Worm (Caenorhabditis elegans) whole organism, late embryonic: ENCODE data around the gene mesp-1.

Experiments used
- C08G9.2 ChIP-seq: sonication (generic microtip); optimal IDR thresholded peaks from 2 replicates; lab custom pipeline; 2016; ENCODE audit warnings: mild to moderate bottlenecking, missing genetic modification characterization, moderate library complexity, missing compliant biosample characterization
- C38D4.7 ChIP-seq: fragments of 200-800 bp; sonication (Bioruptor generic); optimal IDR thresholded peaks from 2 replicates; lab custom pipeline; 2018; ENCODE audit warnings: mild to moderate bottlenecking, missing genetic modification characterization, moderate library complexity, missing compliant biosample characterization
- K02D7.2 ChIP-seq: sonication (generic microtip); optimal IDR thresholded peaks from 2 replicates; lab custom pipeline; 2017; ENCODE audit warnings: mild to moderate bottlenecking, missing genetic modification characterization, missing compliant biosample characterization
- Y22D7AL.16 ChIP-seq: sonication (generic microtip); optimal IDR thresholded peaks from 2 replicates; lab custom pipeline; 2016; ENCODE audit warnings: missing genetic modification characterization, missing compliant biosample characterization
- ama-1 ChIP-seq: fragments of 150-350 bp; optimal IDR thresholded peaks from 2 replicates; lab custom pipeline; 2014
- ceh-18 ChIP-seq: sonication (generic microtip); optimal IDR thresholded peaks from 2 replicates; lab custom pipeline; 2016; ENCODE audit warnings: missing genetic modification characterization, missing compliant biosample characterization
- ceh-22 ChIP-seq: sonication (generic microtip); optimal IDR thresholded peaks from 2 replicates; lab custom pipeline; 2017; ENCODE audit warnings: missing biosample characterization, missing genetic modification characterization
- ceh-31 ChIP-seq: sonication (generic microtip); optimal IDR thresholded peaks from 2 replicates; lab custom pipeline; 2016; ENCODE audit warnings: missing genetic modification characterization, missing compliant biosample characterization
- ceh-6 ChIP-seq: fragments of 200-800 bp; sonication (Bioruptor generic); optimal IDR thresholded peaks from 2 replicates; lab custom pipeline; 2018; ENCODE audit warnings: mild to moderate bottlenecking, missing genetic modification characterization, missing compliant biosample characterization
- ceh-9 ChIP-seq: sonication (generic microtip); optimal IDR thresholded peaks from 2 replicates; lab custom pipeline; 2016; ENCODE audit warnings: mild to moderate bottlenecking, missing genetic modification characterization, inconsistent platforms, missing compliant biosample characterization
- che-1 ChIP-seq: sonication (generic microtip); optimal IDR thresholded peaks from 2 replicates; lab custom pipeline; 2016; ENCODE audit warnings: mild to moderate bottlenecking, missing genetic modification characterization, missing compliant biosample characterization
- dmd-4 ChIP-seq: sonication (generic microtip); optimal IDR thresholded peaks from 2 replicates; lab custom pipeline; 2016; ENCODE audit warnings: borderline replicate concordance, missing genetic modification characterization, missing compliant biosample characterization
- elt-2 ChIP-seq: sonication (generic microtip); optimal IDR thresholded peaks from 2 replicates; lab custom pipeline; 2016; ENCODE audit warnings: missing genetic modification reagents, missing genetic modification characterization, missing compliant biosample characterization
- elt-4 ChIP-seq: sonication (generic microtip); optimal IDR thresholded peaks from 2 replicates; lab custom pipeline; 2016; ENCODE audit warnings: missing genetic modification characterization, missing compliant biosample characterization
- ets-4 ChIP-seq: sonication (generic microtip); optimal IDR thresholded peaks from 2 replicates; lab custom pipeline; 2016; ENCODE audit warnings: missing genetic modification characterization, missing compliant biosample characterization
- eyg-1 ChIP-seq: sonication (generic microtip); optimal IDR thresholded peaks from 2 replicates; lab custom pipeline; 2016; ENCODE audit warnings: missing genotype, missing genetic modification characterization, missing compliant biosample characterization
- fax-1 ChIP-seq: sonication (generic microtip); optimal IDR thresholded peaks from 2 replicates; lab custom pipeline; 2016; ENCODE audit warnings: missing genotype, missing genetic modification characterization, missing compliant biosample characterization
- fkh-10 ChIP-seq: fragments of 150-350 bp; optimal IDR thresholded peaks from 2 replicates; lab custom pipeline; 2014; ENCODE audit warnings: missing biosample characterization, missing genetic modification reagents, missing genetic modification characterization
- gmeb-2 ChIP-seq: sonication (generic microtip); optimal IDR thresholded peaks from 2 replicates; lab custom pipeline; 2016; ENCODE audit warnings: missing genetic modification characterization, inconsistent platforms, missing compliant biosample characterization
- hlh-15 ChIP-seq: sonication (generic microtip); optimal IDR thresholded peaks from 2 replicates; lab custom pipeline; 2016; ENCODE audit warnings: missing genetic modification characterization, missing compliant biosample characterization
- madf-2 ChIP-seq: sonication (generic microtip); optimal IDR thresholded peaks from 2 replicates; lab custom pipeline; 2017; ENCODE audit warnings: missing genetic modification characterization, missing compliant biosample characterization
- mec-3 ChIP-seq: sonication (generic microtip); optimal IDR thresholded peaks from 2 replicates; lab custom pipeline; 2016; ENCODE audit warnings: borderline replicate concordance, missing genetic modification characterization, missing compliant biosample characterization
- nhr-232 ChIP-seq: sonication (generic microtip); optimal IDR thresholded peaks from 2 replicates; lab custom pipeline; 2016; ENCODE audit warnings: missing genetic modification characterization, missing compliant biosample characterization
- npax-4 ChIP-seq: sonication (generic microtip); optimal IDR thresholded peaks from 2 replicates; lab custom pipeline; 2016; ENCODE audit warnings: missing genetic modification characterization, missing compliant biosample characterization
- odd-2 ChIP-seq: sonication (generic microtip); optimal IDR thresholded peaks from 2 replicates; lab custom pipeline; 2017; ENCODE audit warnings: antibody characterized with exemption, mild to moderate bottlenecking, missing genetic modification characterization, missing compliant biosample characterization
- pat-9 ChIP-seq: fragments of 200-800 bp; sonication (Bioruptor generic); optimal IDR thresholded peaks from 2 replicates; lab custom pipeline; 2018; ENCODE audit warnings: mild to moderate bottlenecking, missing genetic modification characterization, moderate library complexity, missing compliant biosample characterization
- pha-4 ChIP-seq: fragments of 150-350 bp; optimal IDR thresholded peaks from 2 replicates; lab custom pipeline; 2018; ENCODE audit warnings: missing biosample characterization, missing genetic modification reagents, missing genetic modification characterization
- ref-2 ChIP-seq: sonication (generic microtip); optimal IDR thresholded peaks from 2 replicates; lab custom pipeline; 2016; ENCODE audit warnings: missing genetic modification characterization, missing compliant biosample characterization
- tbx-7 ChIP-seq: sonication (generic microtip); optimal IDR thresholded peaks from 2 replicates; lab custom pipeline; 2016; ENCODE audit warnings: missing genotype, missing genetic modification characterization, missing compliant biosample characterization
- ttx-3 ChIP-seq: sonication (generic microtip); optimal IDR thresholded peaks from 2 replicates; lab custom pipeline; 2016; ENCODE audit warnings: missing genetic modification reagents, missing genetic modification characterization, missing compliant biosample characterization
- unc-42 ChIP-seq: sonication (generic microtip); optimal IDR thresholded peaks from 2 replicates; lab custom pipeline; 2016; ENCODE audit warnings: missing genotype, missing genetic modification characterization, missing compliant biosample characterization
- unc-55 ChIP-seq: sonication (generic microtip); optimal IDR thresholded peaks from 2 replicates; lab custom pipeline; 2017; ENCODE audit warnings: missing biosample characterization, missing genetic modification reagents, missing genetic modification characterization
- ztf-16 ChIP-seq: sonication (generic microtip); optimal IDR thresholded peaks from 2 replicates; lab custom pipeline; 2017; ENCODE audit warnings: missing genetic modification characterization, missing compliant biosample characterization

mesp-1 gene

ce11 chrIV:8454076-8454475 is 45.0 kb upstream of the mesp-1 start:
- TF ChIP-seq nhr-232 (tag; lab: Kevin White, UChicago), result no peak
- TF ChIP-seq elt-2 (tag; lab: Kevin White, UChicago), result peak; percentile 68
- TF ChIP-seq, all 69 proteins: peak for 1

ce11 chrIV:8456899-8457298 is 42.2 kb upstream of the mesp-1 start, which contains the start of gene syx-4:
syx-4 (plus strand) TSS chrIV:8457280.
- TF ChIP-seq unc-55, result no peak
- TF ChIP-seq ama-1 (lab: Kevin White, UChicago), result no peak
- TF ChIP-seq ets-4, result no peak
- no peak for TF ChIP-seq pha-4 (tag; lab: Kevin White, UChicago)
- TF ChIP-seq elt-4 (tag; lab: Kevin White, UChicago), result no peak
- TF ChIP-seq ttx-3 (tag; lab: Kevin White, UChicago), result no peak
- TF ChIP-seq npax-4, result no peak
- no peak for TF ChIP-seq mec-3 (tag; lab: Kevin White, UChicago)
- TF ChIP-seq Y22D7AL.16 (tag; lab: Kevin White, UChicago), result no peak
- no peak for TF ChIP-seq gmeb-2 (tag; lab: Kevin White, UChicago)
- no peak for TF ChIP-seq C08G9.2 (tag; lab: Kevin White, UChicago)
- no peak for TF ChIP-seq ceh-18 (tag; lab: Kevin White, UChicago)
- TF ChIP-seq K02D7.2, result no peak
- TF ChIP-seq C38D4.7 (GFP tag; lab: Kevin White, UChicago), result no peak
- TF ChIP-seq hlh-15 (tag; lab: Kevin White, UChicago), result no peak
- no peak for TF ChIP-seq fkh-10
- TF ChIP-seq, all 69 proteins: peak for 0

- TF ChIP-seq ceh-6 (GFP tag; lab: Kevin White, UChicago) (no peak), nhr-232 (tag; lab: Kevin White, UChicago) (no peak), dmd-4 (tag; lab: Kevin White, UChicago) (no peak), tbx-7 (tag; lab: Kevin White, UChicago) (no peak), ceh-31 (tag; lab: Kevin White, UChicago) (no peak), unc-42 (tag; lab: Kevin White, UChicago) (no peak), eyg-1 (tag; lab: Kevin White, UChicago) (no peak), odd-2 (tag; lab: Kevin White, UChicago) (no peak), K02D7.2 (no peak), ztf-16 (no peak), ref-2 (tag; lab: Kevin White, UChicago) (no peak)
Observed at ce11 chrIV:8460208-8460607, 38.9 kb upstream of the mesp-1 start, which contains the start of gene ant-1.4. ant-1.4 (minus strand) TSS chrIV:8460308.

ce11 chrIV:8461177-8461576 is 37.9 kb upstream of the mesp-1 start:
- no peak for TF ChIP-seq ceh-6 (GFP tag; lab: Kevin White, UChicago)
- no peak for TF ChIP-seq elt-4 (tag; lab: Kevin White, UChicago)
- TF ChIP-seq che-1 (tag; lab: Kevin White, UChicago), result no peak
- TF ChIP-seq fkh-10, result no peak
- no peak for TF ChIP-seq elt-2 (tag; lab: Kevin White, UChicago)
- TF ChIP-seq fax-1 (tag; lab: Kevin White, UChicago), result no peak

ce11 chrIV:8462376-8462775 is 36.7 kb upstream of the mesp-1 start:
- TF ChIP-seq ceh-22 (tag; lab: Kevin White, UChicago), result no peak
- no peak for TF ChIP-seq ceh-31 (tag; lab: Kevin White, UChicago)
- TF ChIP-seq dmd-4 (tag; lab: Kevin White, UChicago), result no peak
- TF ChIP-seq ztf-16, result no peak
- no peak for TF ChIP-seq tbx-7 (tag; lab: Kevin White, UChicago)
- TF ChIP-seq pat-9, result no peak
- TF ChIP-seq ceh-9 (tag; lab: Kevin White, UChicago), result no peak
- no peak for TF ChIP-seq fax-1 (tag; lab: Kevin White, UChicago)
- no peak for TF ChIP-seq Y22D7AL.16 (tag; lab: Kevin White, UChicago)
- no peak for TF ChIP-seq madf-2 (tag; lab: Kevin White, UChicago)
- TF ChIP-seq, all 69 proteins: peak for 0
